Fruit fly (Drosophila melanogaster): ENCODE results near the gene frm.

frm gene

dm6 chr3L:5551087-5551486 lies at the start of gene frm:
Gene frm, minus strand, starts transcription at chr3L:5551159.
- TF ChIP-seq kay (GFP tag; ENCODE audit: borderline replicate concordance) = no peak
- no peak for TF ChIP-seq CG1620 (GFP tag; optimal IDR thresholded peaks at IDR 0.05)
- TF ChIP-seq tj (GFP tag; optimal IDR thresholded peaks at IDR 0.05) = no peak
- no peak for TF ChIP-seq CG33017 (tag; optimal IDR thresholded peaks at IDR 0.05)
- TF ChIP-seq bab1 (GFP tag; optimal IDR thresholded peaks at IDR 0.05) = no peak
- no peak for TF ChIP-seq CG14711 (tag; optimal IDR thresholded peaks at IDR 0.05)
- TF ChIP-seq cic (GFP tag; optimal IDR thresholded peaks at IDR 0.05) = no peak
- TF ChIP-seq CG7101 (tag; optimal IDR thresholded peaks at IDR 0.05) = no peak
- no peak for TF ChIP-seq CG5204 (GFP tag; optimal IDR thresholded peaks at IDR 0.05)
- no peak for TF ChIP-seq CG12768 (GFP tag; optimal IDR thresholded peaks at IDR 0.05)
- no peak for TF ChIP-seq Crg-1 (GFP tag; optimal IDR thresholded peaks at IDR 0.05)
- no peak for TF ChIP-seq Mnt (GFP tag; optimal IDR thresholded peaks at IDR 0.05)
- no peak for TF ChIP-seq CG7045 (GFP tag; optimal IDR thresholded peaks at IDR 0.05)
- no peak for TF ChIP-seq ovo (GFP tag; optimal IDR thresholded peaks at IDR 0.05)
- no peak for TF ChIP-seq toe (GFP tag; optimal IDR thresholded peaks at IDR 0.05)

dm6 chr3L:5599592-5599991 lies 48.6 kb upstream of the frm start, which contains the start of gene CG10591:
Gene CG10591, minus strand, starts transcription at chr3L:5599692.
- TF ChIP-seq CG7101 (tag; optimal IDR thresholded peaks at IDR 0.05) (no peak), Hr96 (GFP tag; optimal IDR thresholded peaks at IDR 0.05) (no peak), CG7045 (GFP tag; optimal IDR thresholded peaks at IDR 0.05) (no peak), toe (GFP tag; optimal IDR thresholded peaks at IDR 0.05) (no peak), ovo (GFP tag; optimal IDR thresholded peaks at IDR 0.05) (no peak), CG14711 (tag; optimal IDR thresholded peaks at IDR 0.05) (no peak), Clk (GFP tag; optimal IDR thresholded peaks at IDR 0.05) (no peak), CG1620 (GFP tag; optimal IDR thresholded peaks at IDR 0.05) (no peak), kay (GFP tag; ENCODE audit: borderline replicate concordance) (no peak), CG5204 (GFP tag; optimal IDR thresholded peaks at IDR 0.05) (no peak), CG12768 (GFP tag; optimal IDR thresholded peaks at IDR 0.05) (no peak), tj (GFP tag; optimal IDR thresholded peaks at IDR 0.05) (no peak), Mnt (GFP tag; optimal IDR thresholded peaks at IDR 0.05) (no peak), Crg-1 (GFP tag; optimal IDR thresholded peaks at IDR 0.05) (no peak)

- no peak for TF ChIP-seq Crg-1 (GFP tag; optimal IDR thresholded peaks at IDR 0.05)
- no peak for TF ChIP-seq bab1 (GFP tag; optimal IDR thresholded peaks at IDR 0.05)
- TF ChIP-seq Hr96 (GFP tag; optimal IDR thresholded peaks at IDR 0.05) = no peak
- no peak for TF ChIP-seq CG12768 (GFP tag; optimal IDR thresholded peaks at IDR 0.05)
- no peak for TF ChIP-seq tj (GFP tag; optimal IDR thresholded peaks at IDR 0.05)
- peak; percentile 47 for TF ChIP-seq kay (GFP tag; ENCODE audit: borderline replicate concordance)
Measured at dm6 chr3L:5594853-5595593, 44.1 kb upstream of the frm start, which contains the start of the genes Alp10 and Alp9. Gene Alp10, minus strand, starts transcription at chr3L:5595272. Gene Alp9, plus strand, starts transcription at chr3L:5595542.

dm6 chr3L:5594163-5594715 lies 43.3 kb upstream of the frm start:
- TF ChIP-seq CG7045 (GFP tag; optimal IDR thresholded peaks at IDR 0.05) (no peak), Clk (GFP tag; optimal IDR thresholded peaks at IDR 0.05) (no peak), CG14711 (tag; optimal IDR thresholded peaks at IDR 0.05) (no peak), CG5204 (GFP tag; optimal IDR thresholded peaks at IDR 0.05) (no peak), Crg-1 (GFP tag; optimal IDR thresholded peaks at IDR 0.05) (no peak), pad (GFP tag; optimal IDR thresholded peaks at IDR 0.05) (no peak)

dm6 chr3L:5592437-5592836 lies 41.5 kb upstream of the frm start, which contains the start of gene spo:
Gene spo, minus strand, starts transcription at chr3L:5592571.
- TF ChIP-seq CG12768 (GFP tag; optimal IDR thresholded peaks at IDR 0.05) = no peak
- TF ChIP-seq tj (GFP tag; optimal IDR thresholded peaks at IDR 0.05) = peak; percentile 91
- TF ChIP-seq Crg-1 (GFP tag; optimal IDR thresholded peaks at IDR 0.05) = no peak

- peak; percentile 71 for TF ChIP-seq Clk (GFP tag; optimal IDR thresholded peaks at IDR 0.05)
- TF ChIP-seq bab1 (GFP tag; optimal IDR thresholded peaks at IDR 0.05) = peak; percentile 85
- peak; percentile 83 for TF ChIP-seq CG5204 (GFP tag; optimal IDR thresholded peaks at IDR 0.05)
- TF ChIP-seq cic (GFP tag; optimal IDR thresholded peaks at IDR 0.05) = no peak
- TF ChIP-seq Hr96 (GFP tag; optimal IDR thresholded peaks at IDR 0.05) = peak; percentile 79
- no peak for TF ChIP-seq cnc (optimal IDR thresholded peaks at IDR 0.05)
- TF ChIP-seq CG7045 (GFP tag; optimal IDR thresholded peaks at IDR 0.05) = peak; percentile 75
- peak; percentile 77 for TF ChIP-seq CG7101 (tag; optimal IDR thresholded peaks at IDR 0.05)
- TF ChIP-seq CG12768 (GFP tag; optimal IDR thresholded peaks at IDR 0.05) = peak; percentile 69
- TF ChIP-seq CG1620 (GFP tag; optimal IDR thresholded peaks at IDR 0.05) = peak; percentile 82
- TF ChIP-seq Mnt (GFP tag; optimal IDR thresholded peaks at IDR 0.05) = peak; percentile 67
- peak; percentile 75 for TF ChIP-seq CG14711 (tag; optimal IDR thresholded peaks at IDR 0.05)
- TF ChIP-seq ovo (GFP tag; optimal IDR thresholded peaks at IDR 0.05) = peak; percentile 67
- TF ChIP-seq CG11617 (GFP tag; optimal IDR thresholded peaks at IDR 0.05) = peak; percentile 51
- peak; percentile 91 for TF ChIP-seq toe (GFP tag; optimal IDR thresholded peaks at IDR 0.05)
- no peak for TF ChIP-seq kay (GFP tag; ENCODE audit: borderline replicate concordance)
- TF ChIP-seq tj (GFP tag; optimal IDR thresholded peaks at IDR 0.05) = peak; percentile 47
- peak; percentile 67 for TF ChIP-seq Crg-1 (GFP tag; optimal IDR thresholded peaks at IDR 0.05)
- TF ChIP-seq pad (GFP tag; optimal IDR thresholded peaks at IDR 0.05) = peak; percentile 63
- TF ChIP-seq CG33017 (tag; optimal IDR thresholded peaks at IDR 0.05) = peak; percentile 53
Measured at dm6 chr3L:5583295-5583707, 32.3 kb upstream of the frm start.
